Fruit fly (Drosophila melanogaster) whole organism, pupa: ENCODE results near the gene Pfdn5.

Experiments used
- CG10348 ChIP-seq: fragments of 200-800 bp; sonication (Bioruptor generic); IDR thresholded peaks from 2 replicates; pipeline ENCODE4 v1.3.6; 2022; ENCODE audit warnings: missing biosample characterization, missing genetic modification characterization
- CG12605 ChIP-seq: fragments of 200-800 bp; sonication (Bioruptor generic); IDR thresholded peaks from 2 replicates; pipeline ENCODE4 v1.3.6; 2022; ENCODE audit warnings: missing biosample characterization, missing genetic modification characterization
- CG13204 ChIP-seq: fragments of 200-800 bp; sonication (Bioruptor generic); optimal IDR thresholded peaks from 2 replicates; lab custom pipeline; 2018; ENCODE audit warnings: missing biosample characterization, mild to moderate bottlenecking, missing genetic modification characterization, moderate library complexity
- CG14655 ChIP-seq: fragments of 200-800 bp; sonication (Bioruptor generic); optimal IDR thresholded peaks from 3 replicates; lab custom pipeline; 2017; ENCODE audit warnings: mild to moderate bottlenecking, missing biosample characterization, missing genetic modification reagents, missing genetic modification characterization
- CG15710 ChIP-seq: fragments of 200-800 bp; sonication (Bioruptor generic); optimal IDR thresholded peaks from 2 replicates; lab custom pipeline; 2018; ENCODE audit warnings: missing biosample characterization, mild to moderate bottlenecking, missing genetic modification characterization, moderate library complexity
- CG17806 ChIP-seq: fragments of 200-800 bp; sonication (Bioruptor generic); optimal IDR thresholded peaks from 2 replicates; lab custom pipeline; 2018; ENCODE audit warnings: missing biosample characterization, mild to moderate bottlenecking, missing genetic modification characterization, moderate library complexity
- CG32121 ChIP-seq: fragments of 200-800 bp; sonication (Bioruptor generic); IDR thresholded peaks from 2 replicates; pipeline ENCODE4 v1.3.6; 2022; ENCODE audit warnings: missing biosample characterization, missing genetic modification characterization
- CG34367 ChIP-seq: fragments of 200-800 bp; sonication (Bioruptor generic); optimal IDR thresholded peaks from 2 replicates; lab custom pipeline; 2018; ENCODE audit warnings: missing biosample characterization, mild to moderate bottlenecking, missing genetic modification characterization
- CG4496 ChIP-seq: fragments of 200-800 bp; sonication (Bioruptor generic); IDR thresholded peaks from 3 replicates; pipeline ENCODE4 v1.3.6; 2022; ENCODE audit warnings: missing biosample characterization, missing genetic modification characterization
- CG8159 ChIP-seq: fragments of 200-800 bp; sonication (Bioruptor generic); optimal IDR thresholded peaks from 3 replicates; lab custom pipeline; 2018; ENCODE audit warnings: missing biosample characterization, mild to moderate bottlenecking, missing genetic modification characterization, moderate library complexity
- CG8301 ChIP-seq: fragments of 200-800 bp; sonication (Bioruptor generic); optimal IDR thresholded peaks from 2 replicates; lab custom pipeline; 2018; ENCODE audit warnings: missing biosample characterization, mild to moderate bottlenecking, missing genetic modification characterization
- CG9948 ChIP-seq: fragments of 200-800 bp; sonication (Bioruptor generic); optimal IDR thresholded peaks from 2 replicates; lab custom pipeline; 2018; ENCODE audit warnings: missing biosample characterization, mild to moderate bottlenecking, missing genetic modification characterization, moderate library complexity
- D1 ChIP-seq: fragments of 200-800 bp; sonication (Bioruptor generic); optimal IDR thresholded peaks from 2 replicates; lab custom pipeline; 2018; ENCODE audit warnings: missing biosample characterization, mild to moderate bottlenecking, missing genetic modification characterization, moderate library complexity
- EcR ChIP-seq: fragments of 200-800 bp; sonication (Bioruptor generic); optimal IDR thresholded peaks from 3 replicates; lab custom pipeline; 2019; ENCODE audit warnings: missing biosample characterization, missing genetic modification characterization, mild to moderate bottlenecking, moderate library complexity, missing genetic modification reagents
- Ets98B ChIP-seq: fragments of 200-800 bp; sonication (Bioruptor generic); IDR thresholded peaks from 2 replicates; pipeline ENCODE4 v1.3.6; 2022; ENCODE audit warnings: missing biosample characterization, missing genetic modification characterization
- Pif1A ChIP-seq: fragments of 200-800 bp; sonication (Bioruptor generic); optimal IDR thresholded peaks from 3 replicates; lab custom pipeline; 2016; ENCODE audit warnings: missing biosample characterization, missing genetic modification characterization
- Pif1B ChIP-seq: fragments of 200-800 bp; sonication (Bioruptor generic); optimal IDR thresholded peaks from 3 replicates; lab custom pipeline; 2016; ENCODE audit warnings: missing biosample characterization, missing genetic modification characterization
- Snoo ChIP-seq: fragments of 200-800 bp; sonication (Bioruptor generic); optimal IDR thresholded peaks from 3 replicates; lab custom pipeline; 2017; ENCODE audit warnings: missing biosample characterization, mild to moderate bottlenecking, missing genetic modification characterization, inconsistent platforms
- fd96Ca ChIP-seq: fragments of 200-800 bp; sonication (Bioruptor generic); IDR thresholded peaks from 3 replicates; pipeline ENCODE4 v1.3.6; 2022; ENCODE audit warnings: missing biosample characterization, missing genetic modification characterization
- gl ChIP-seq: fragments of 200-800 bp; sonication (Bioruptor generic); optimal IDR thresholded peaks from 2 replicates; lab custom pipeline; 2018; ENCODE audit warnings: missing biosample characterization, mild to moderate bottlenecking, missing genetic modification characterization
- rn ChIP-seq: fragments of 200-800 bp; sonication (Bioruptor generic); IDR thresholded peaks from 2 replicates; pipeline ENCODE4 v1.3.6; 2022; ENCODE audit warnings: missing biosample characterization, missing genetic modification characterization

The Pfdn5 gene

dm6 chr3R:22487037-22487492, at the start of gene Pfdn5:
Gene Pfdn5, plus strand, starts transcription at chr3R:22487039.
- TF ChIP-seq rn (no peak), Pif1B (GFP tag; lab: Kevin White, UChicago) (no peak), CG8301 (no peak)
- TF ChIP-seq, all 21 proteins: peak for 0

DNA sequence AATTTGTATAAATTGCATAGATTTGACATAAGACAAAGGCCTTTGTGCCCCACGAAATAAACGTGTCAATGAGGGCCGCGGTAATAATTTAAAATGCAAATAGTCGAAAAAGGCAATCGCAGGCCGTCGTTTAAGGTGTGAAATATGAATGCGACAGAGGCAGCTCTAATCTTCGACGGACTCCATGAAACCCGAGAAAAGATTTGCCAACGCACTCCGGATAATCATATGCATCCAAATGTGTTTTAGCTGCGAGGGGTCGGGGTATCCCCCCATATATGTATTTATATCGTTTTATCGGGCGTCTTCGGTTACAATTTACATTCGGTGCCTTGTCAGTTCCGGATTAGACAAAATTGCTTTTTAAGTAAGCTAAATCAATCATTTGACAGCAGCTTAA, 48.5 kb upstream of the Pfdn5 start:
- TF ChIP-seq D1 (tag; lab: Kevin White, UChicago) = no peak
- TF ChIP-seq CG13204 = no peak
- TF ChIP-seq CG9948 (tag; lab: Kevin White, UChicago) = no peak
- TF ChIP-seq CG4496 (GFP tag; lab: Robert Waterston, UW) = no peak
- no peak for TF ChIP-seq rn

DNA sequence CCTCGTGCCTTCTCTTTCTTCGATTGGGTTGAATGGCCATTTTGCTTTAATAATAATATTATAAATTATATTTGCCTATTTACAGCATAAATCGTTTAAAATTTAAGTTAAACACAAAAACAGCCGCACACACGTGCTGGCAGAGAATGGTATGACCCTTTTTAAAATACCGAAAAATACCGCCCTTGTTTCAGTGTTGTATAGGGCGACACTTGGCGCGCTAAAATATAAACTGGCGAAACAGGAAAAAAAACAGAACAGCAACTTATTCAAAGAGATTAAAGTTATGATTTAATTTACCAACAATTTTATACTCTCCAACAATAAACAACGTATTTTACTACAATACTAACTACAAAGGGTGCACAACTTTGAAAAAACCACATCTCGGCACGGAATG, 40.3 kb upstream of the Pfdn5 start, which contains the start of gene CG12499:
Gene CG12499, minus strand, starts transcription at position 95 of the 400 bp plus-strand sequence.
- TF ChIP-seq CG10348 (no peak), CG12605 (GFP tag; lab: Robert Waterston, UW) (no peak), EcR (no peak), fd96Ca (GFP tag; lab: Robert Waterston, UW) (no peak), CG4496 (GFP tag; lab: Robert Waterston, UW) (no peak), Ets98B (GFP tag; lab: Robert Waterston, UW) (no peak)
- TF ChIP-seq, all 21 proteins: peak for 0

- TF ChIP-seq D1 (tag; lab: Kevin White, UChicago) (no peak), CG32121 (GFP tag; lab: Robert Waterston, UW) (peak; percentile 7; the same call in 1 of the 2 replicates), rn (no peak), CG15710 (tag; lab: Kevin White, UChicago) (no peak), Pif1A (GFP tag; lab: Kevin White, UChicago) (no peak), Pif1B (GFP tag; lab: Kevin White, UChicago) (peak; percentile 37), CG9948 (tag; lab: Kevin White, UChicago) (no peak), CG17806 (no peak), gl (tag; lab: Kevin White, UChicago) (no peak), CG34367 (tag; lab: Kevin White, UChicago) (no peak), Ets98B (GFP tag; lab: Robert Waterston, UW) (no peak), CG8159 (tag; lab: Kevin White, UChicago) (no peak), CG12605 (GFP tag; lab: Robert Waterston, UW) (no peak), CG4496 (GFP tag; lab: Robert Waterston, UW) (no peak), fd96Ca (GFP tag; lab: Robert Waterston, UW) (peak; percentile 34; the same call in 1 of the 3 replicates), EcR (no peak), CG8301 (no peak), CG10348 (no peak), CG13204 (no peak), Snoo (tag; lab: Kevin White, UChicago) (no peak), CG14655 (GFP tag; lab: Kevin White, UChicago) (no peak)
Observed at dm6 chr3R:22447195-22447873, 39.5 kb upstream of the Pfdn5 start, which contains the start of gene CG34288. Gene CG34288, minus strand, starts transcription at chr3R:22447263.

- TF ChIP-seq CG4496 (GFP tag; lab: Robert Waterston, UW) (peak; percentile 80), CG9948 (tag; lab: Kevin White, UChicago) (no peak), fd96Ca (GFP tag; lab: Robert Waterston, UW) (0 out of 3 replicates have a peak, but pooled peaks have one; percentile 37), Ets98B (GFP tag; lab: Robert Waterston, UW) (peak; percentile 53; the same call in 1 of the 2 replicates), CG8159 (tag; lab: Kevin White, UChicago) (peak; percentile 32), Snoo (tag; lab: Kevin White, UChicago) (peak; percentile 24), CG15710 (tag; lab: Kevin White, UChicago) (peak; percentile 8), rn (peak; percentile 17; the same call in 1 of the 2 replicates), CG13204 (no peak), Pif1B (GFP tag; lab: Kevin White, UChicago) (peak; percentile 21), CG32121 (GFP tag; lab: Robert Waterston, UW) (peak; percentile 66), CG17806 (no peak), CG12605 (GFP tag; lab: Robert Waterston, UW) (peak; percentile 78), gl (tag; lab: Kevin White, UChicago) (no peak)
Observed at dm6 chr3R:22447874-22448254, 39.0 kb upstream of the Pfdn5 start, which contains the start of gene CG34376. Gene CG34376, plus strand, starts transcription at chr3R:22448099.

- TF ChIP-seq CG17806 (no peak), Ets98B (GFP tag; lab: Robert Waterston, UW) (no peak), Pif1B (GFP tag; lab: Kevin White, UChicago) (no peak), gl (tag; lab: Kevin White, UChicago) (no peak), D1 (tag; lab: Kevin White, UChicago) (no peak)
- TF ChIP-seq, all 21 proteins: peak for 0
Observed at dm6 chr3R:22449871-22450424, 36.9 kb upstream of the Pfdn5 start.
